Fruit fly (Drosophila melanogaster): ENCODE measurements around the gene Aplip1.

Aplip1 gene

dm6 chr3L:1177085-1177484 is 19.0 kb upstream of the Aplip1 start, which contains the start of gene bab2 (continued):
- no peak for TF ChIP-seq CG2678 (tag; optimal IDR thresholded peaks at IDR 0.05)
- TF ChIP-seq CG10979 (tag; optimal IDR thresholded peaks at IDR 0.05): peak; percentile 33
- TF ChIP-seq Usf (GFP tag; optimal IDR thresholded peaks at IDR 0.05): no peak
- no peak for TF ChIP-seq Meics (GFP tag; optimal IDR thresholded peaks at IDR 0.05)
- TF ChIP-seq Atf6 (GFP tag; IDR thresholded peaks at IDR 0.05): 0 out of 2 replicates have a peak, but pooled peaks have one; percentile 14
- no peak for TF ChIP-seq gfzf (GFP tag; optimal IDR thresholded peaks at IDR 0.05)
- TF ChIP-seq Rfx (GFP tag; IDR thresholded peaks at IDR 0.05): peak; percentile 34; the same call in 1 of the 2 replicates
- TF ChIP-seq crol (GFP tag; IDR thresholded peaks at IDR 0.05): peak; percentile 73
- TF ChIP-seq CG1529 (GFP tag; optimal IDR thresholded peaks at IDR 0.05): no peak
- no peak for TF ChIP-seq Hmx (GFP tag; optimal IDR thresholded peaks at IDR 0.05)
- peak; percentile 1 for TF ChIP-seq CG7839 (tag; optimal IDR thresholded peaks at IDR 0.05)
- TF ChIP-seq cad (GFP tag; optimal IDR thresholded peaks at IDR 0.05): peak; percentile 30
- TF ChIP-seq CG4820 (GFP tag; optimal IDR thresholded peaks at IDR 0.05): no peak
- peak; percentile 9 for TF ChIP-seq pb (GFP tag; optimal IDR thresholded peaks at IDR 0.05)
- TF ChIP-seq grau (tag; optimal IDR thresholded peaks at IDR 0.05): peak; percentile 19
- no peak; the same call in 1 of the 2 replicates for TF ChIP-seq CG31441 (GFP tag; IDR thresholded peaks at IDR 0.05)
- peak; percentile 29; the same call in 2 of the 3 replicates for TF ChIP-seq zen2 (GFP tag; IDR thresholded peaks at IDR 0.05; ENCODE audit: partially characterized antibody)
- TF ChIP-seq wek (GFP tag; optimal IDR thresholded peaks at IDR 0.05): peak; percentile 38
- no peak for TF ChIP-seq CG9727 (GFP tag; optimal IDR thresholded peaks at IDR 0.05)
- TF ChIP-seq psq (GFP tag; optimal IDR thresholded peaks at IDR 0.05): no peak
- no peak for TF ChIP-seq CG7987 (GFP tag; optimal IDR thresholded peaks at IDR 0.05)
- TF ChIP-seq crp (GFP tag; optimal IDR thresholded peaks at IDR 0.05): no peak
- no peak for TF ChIP-seq ase (GFP tag; IDR thresholded peaks at IDR 0.05)
- no peak for TF ChIP-seq bcd (GFP tag; optimal IDR thresholded peaks at IDR 0.05)
- TF ChIP-seq CG30020 (tag; optimal IDR thresholded peaks at IDR 0.05): no peak
- no peak; the same call in 2 of the 3 replicates for TF ChIP-seq B-H1 (GFP tag; IDR thresholded peaks at IDR 0.05)
- TF ChIP-seq Dbx (GFP tag; IDR thresholded peaks at IDR 0.05): no peak; the same call in 2 of the 3 replicates
- no peak for TF ChIP-seq ken (GFP tag; IDR thresholded peaks at IDR 0.05)
- no peak for TF ChIP-seq run (tag; optimal IDR thresholded peaks at IDR 0.05)
- TF ChIP-seq row (GFP tag; IDR thresholded peaks at IDR 0.05): no peak
- no peak for TF ChIP-seq org-1 (GFP tag; optimal IDR thresholded peaks at IDR 0.05)
- no peak for TF ChIP-seq jumu (GFP tag; optimal IDR thresholded peaks at IDR 0.05)
- no peak for TF ChIP-seq Lpt (GFP tag; optimal IDR thresholded peaks at IDR 0.05)
- no peak for TF ChIP-seq emc (GFP tag; optimal IDR thresholded peaks at IDR 0.05)
- TF ChIP-seq kah (GFP tag; optimal IDR thresholded peaks at IDR 0.05): peak; percentile 16
- TF ChIP-seq sens (GFP tag): no peak
- TF ChIP-seq Hsf (GFP tag; optimal IDR thresholded peaks at IDR 0.05): no peak
- TF ChIP-seq fu2 (GFP tag; optimal IDR thresholded peaks at IDR 0.05): no peak
- peak; percentile 4 for TF ChIP-seq CG10147 (GFP tag; optimal IDR thresholded peaks at IDR 0.05)
- peak; percentile 11 for TF ChIP-seq odd (GFP tag; optimal IDR thresholded peaks at IDR 0.05)
- no peak for TF ChIP-seq disco-r (GFP tag; optimal IDR thresholded peaks at IDR 0.05)
- TF ChIP-seq Med (GFP tag): peak; percentile 90
- TF ChIP-seq exex (tag; optimal IDR thresholded peaks at IDR 0.05): no peak
- TF ChIP-seq jing (GFP tag; optimal IDR thresholded peaks at IDR 0.05): peak; percentile 54
- TF ChIP-seq CG30403 (GFP tag; optimal IDR thresholded peaks at IDR 0.05): no peak
- no peak for TF ChIP-seq CG5245 (GFP tag; optimal IDR thresholded peaks at IDR 0.05)
- TF ChIP-seq MBD-R2 (GFP tag; IDR thresholded peaks at IDR 0.05): no peak
- TF ChIP-seq CG12942 (GFP tag; optimal IDR thresholded peaks at IDR 0.05): no peak
- TF ChIP-seq Vsx1 (GFP tag; optimal IDR thresholded peaks at IDR 0.05): peak; percentile 19
- TF ChIP-seq btn (GFP tag; optimal IDR thresholded peaks at IDR 0.05): no peak
- TF ChIP-seq gro (GFP tag; optimal IDR thresholded peaks at IDR 0.05): peak; percentile 43
- peak; percentile 36 for TF ChIP-seq CG11504 (tag; optimal IDR thresholded peaks at IDR 0.05)

All from whole organism, embryonic.